Worm (Caenorhabditis elegans) whole organism, mixed stage, embryonic: Measurements from ENCODE around the gene gyf-1.

Experiments used
- blmp-1 ChIP-seq: fragments of 150-350 bp; optimal IDR thresholded peaks from 2 replicates; lab custom pipeline; 2014; ENCODE audit warnings: missing biosample characterization, missing genetic modification characterization
- drap-1 ChIP-seq: fragments of 200-800 bp; sonication (Bioruptor generic); optimal IDR thresholded peaks from 3 replicates; lab custom pipeline; 2018; ENCODE audit warnings: mild to moderate bottlenecking, missing genetic modification characterization, missing compliant biosample characterization
- elt-1 ChIP-seq: sonication (generic microtip); optimal IDR thresholded peaks from 2 replicates; lab custom pipeline; 2017; ENCODE audit warnings: missing genetic modification characterization, mild to moderate bottlenecking, missing compliant biosample characterization, antibody characterized with exemption, moderate library complexity, borderline replicate concordance; ENCODE audit not compliant: insufficient read depth
- elt-3 ChIP-seq: fragments of 150-350 bp; optimal IDR thresholded peaks from 2 replicates; lab custom pipeline; 2014; ENCODE audit warnings: missing biosample characterization, missing genetic modification characterization
- flh-1 ChIP-seq: fragments of 200-800 bp; sonication (Bioruptor generic); optimal IDR thresholded peaks from 2 replicates; lab custom pipeline; 2018; ENCODE audit warnings: mild to moderate bottlenecking, missing genetic modification characterization, moderate library complexity, missing compliant biosample characterization
- lin-13 ChIP-seq: fragments of 150-350 bp; optimal IDR thresholded peaks from 2 replicates; lab custom pipeline; 2014; ENCODE audit warnings: missing biosample characterization, missing genetic modification characterization
- lin-32 ChIP-seq: fragments of 200-800 bp; sonication (Bioruptor generic); optimal IDR thresholded peaks from 2 replicates; lab custom pipeline; 2018; ENCODE audit warnings: mild to moderate bottlenecking, missing genetic modification characterization, missing compliant biosample characterization
- lsy-2 ChIP-seq: fragments of 150-350 bp; optimal IDR thresholded peaks from 2 replicates; lab custom pipeline; 2014; ENCODE audit warnings: missing biosample characterization, missing genetic modification characterization
- nhr-76 ChIP-seq: sonication (generic microtip); optimal IDR thresholded peaks from 2 replicates; lab custom pipeline; 2017; ENCODE audit warnings: missing biosample characterization, missing genetic modification characterization
- pha-4 ChIP-seq: fragments of 150-350 bp; optimal IDR thresholded peaks from 2 replicates; lab custom pipeline; 2018; ENCODE audit warnings: missing biosample characterization, missing genetic modification reagents, missing genetic modification characterization
- snpc-4 ChIP-seq: fragments of 150-350 bp; optimal IDR thresholded peaks from 2 replicates; lab custom pipeline; 2014; ENCODE audit warnings: missing biosample characterization, missing genetic modification characterization
- ztf-11 ChIP-seq: fragments of 150-350 bp; optimal IDR thresholded peaks from 2 replicates; lab custom pipeline; 2014; ENCODE audit warnings: missing biosample characterization, missing genetic modification characterization

- TF ChIP-seq blmp-1 (tag; lab: Kevin White, UChicago) = no peak
- TF ChIP-seq ztf-11 (tag; lab: Kevin White, UChicago) = no peak
- no peak for TF ChIP-seq elt-1
- no peak for TF ChIP-seq lin-13 (tag; lab: Kevin White, UChicago)
- no peak for TF ChIP-seq lsy-2 (tag; lab: Kevin White, UChicago)
- no peak for TF ChIP-seq pha-4 (tag; lab: Kevin White, UChicago)
- TF ChIP-seq elt-3 (tag; lab: Kevin White, UChicago) = no peak
- TF ChIP-seq lin-32 = no peak
- TF ChIP-seq snpc-4 = no peak
- no peak for TF ChIP-seq nhr-76 (tag; lab: Kevin White, UChicago)
- no peak for TF ChIP-seq drap-1 (GFP tag; lab: Kevin White, UChicago)
- TF ChIP-seq flh-1 (GFP tag; lab: Kevin White, UChicago) = no peak
Measured at ce11 chrII:6685964-6686363, 1.9 kb downstream of the gyf-1 start.
